Worm (Caenorhabditis elegans): ENCODE results near the gene ast-1.

- TF ChIP-seq tbp1 (GFP tag; optimal IDR thresholded peaks at IDR 0.05) (no peak), tlf-1 (GFP tag; optimal IDR thresholded peaks at IDR 0.05) (no peak), pha-4 (tag; optimal IDR thresholded peaks at IDR 0.05) (no peak), F22D6.2 (tag; optimal IDR thresholded peaks at IDR 0.05) (no peak), dpl-1 (GFP tag; optimal IDR thresholded peaks at IDR 0.05) (no peak), hmg-1.2 (GFP tag; IDR thresholded peaks at IDR 0.05) (no peak), B0261.1 (tag; optimal IDR thresholded peaks at IDR 0.05) (no peak)
These were observed 43.3 kb downstream of the ast-1 start, which contains the start of gene R11F4.1 for ce11 chrII:4091828-4092227.
